Worm (Caenorhabditis elegans) whole organism, late embryonic: ENCODE results near the gene ckb-1.

ENCODE experiments used
- ama-1 ChIP-seq: fragments of 150-350 bp; optimal IDR thresholded peaks from 2 replicates; lab custom pipeline; 2014
- ceh-45 ChIP-seq: fragments of 200-800 bp; sonication (Bioruptor generic); IDR thresholded peaks from 2 replicates; pipeline ENCODE4 v1.3.6; 2022; ENCODE audit warnings: missing genetic modification reagents, missing genetic modification characterization, missing compliant biosample characterization
- dve-1 ChIP-seq: sonication (generic microtip); optimal IDR thresholded peaks from 2 replicates; lab custom pipeline; 2017; ENCODE audit warnings: antibody characterized with exemption, mild to moderate bottlenecking, missing genetic modification characterization, missing compliant biosample characterization
- lim-6 ChIP-seq: sonication (generic microtip); optimal IDR thresholded peaks from 2 replicates; lab custom pipeline; 2016; ENCODE audit warnings: missing genetic modification characterization, missing compliant biosample characterization

DNA sequence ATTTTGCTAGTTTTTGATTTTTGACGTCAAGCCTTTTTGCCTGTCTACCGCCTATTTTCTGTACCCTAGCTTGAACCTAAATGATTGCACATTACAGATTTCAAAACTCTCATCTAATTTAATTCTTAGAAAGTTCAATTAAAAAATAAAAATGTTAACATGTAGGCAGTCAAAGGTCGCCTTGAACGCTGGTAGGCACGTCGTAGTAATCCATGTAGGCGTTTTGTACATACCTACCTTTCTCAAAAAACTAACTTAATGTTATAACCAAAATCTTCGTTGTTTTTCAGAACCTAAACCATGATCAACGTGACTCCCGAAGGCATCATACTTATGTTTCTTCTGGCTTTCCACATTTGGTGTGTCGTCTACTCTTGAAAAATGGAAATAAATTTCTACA is 41.2 kb upstream of the ckb-1 start, which contains the start of gene H38K22.9:
- no peak for TF ChIP-seq lim-6 (tag; lab: Kevin White, UChicago)
- TF ChIP-seq ama-1 (lab: Kevin White, UChicago): no peak
- TF ChIP-seq dve-1 (tag; lab: Kevin White, UChicago): no peak
- TF ChIP-seq ceh-45 (GFP tag; lab: Robert Waterston, UW): no peak
